Worm (Caenorhabditis elegans) whole organism, L4 larva: Measurements from ENCODE around the gene elo-9.

Experiments used
- jun-1 ChIP-seq: fragments of 150-350 bp; optimal IDR thresholded peaks from 2 replicates; lab custom pipeline; 2014; ENCODE audit warnings: missing biosample characterization, missing genetic modification reagents, missing genetic modification characterization
- mxl-2 ChIP-seq: fragments of 200-800 bp; sonication (Bioruptor generic); conservative IDR thresholded peaks from 2 replicates; pipeline ENCODE4 v1.3.6; 2022; ENCODE audit warnings: missing genetic modification reagents, missing genetic modification characterization, missing compliant biosample characterization
- nhr-10 ChIP-seq: fragments of 150-350 bp; optimal IDR thresholded peaks from 2 replicates; lab custom pipeline; 2014; ENCODE audit warnings: missing biosample characterization, missing genetic modification characterization
- pqm-1 ChIP-seq: sonication (generic microtip); optimal IDR thresholded peaks from 2 replicates; lab custom pipeline; 2017; ENCODE audit warnings: missing biosample characterization, missing genetic modification characterization

ce11 chrII:14967084-14967483, 3.2 kb upstream of the elo-9 start:
- TF ChIP-seq jun-1 (tag; lab: Kevin White, UChicago): no peak
- no peak for TF ChIP-seq nhr-10 (tag; lab: Kevin White, UChicago)
- TF ChIP-seq pqm-1 (tag; lab: Kevin White, UChicago): no peak
- no peak for TF ChIP-seq mxl-2 (GFP tag; lab: Robert Waterston, UW)
